Fruit fly (Drosophila melanogaster) whole organism: ENCODE data around the gene Syp.

Source experiments
- CG8478 ChIP-seq: fragments of >200 bp; optimal IDR thresholded peaks from 2 replicates; lab custom pipeline; 2018; ENCODE audit warnings: inconsistent platforms
- Dll ChIP-seq: fragments of >200 bp; optimal IDR thresholded peaks from 2 replicates; lab custom pipeline; 2017
- EcR ChIP-seq, 2 experiments: fragments of >200 bp; optimal IDR thresholded peaks; 2 replicates each; lab custom pipeline; 2017; ENCODE audit warnings: missing biosample characterization in 2 of 2, missing genetic modification characterization in 2 of 2, missing genetic modification reagents in 2 of 2
- pan ChIP-seq: fragments of >200 bp; optimal IDR thresholded peaks from 2 replicates; lab custom pipeline; 2017
- psq ChIP-seq: fragments of >200 bp; optimal IDR thresholded peaks from 2 replicates; lab custom pipeline; 2017
- usp ChIP-seq: fragments of >200 bp; optimal IDR thresholded peaks from 2 replicates; lab custom pipeline; 2017; ENCODE audit warnings: missing biosample characterization, missing genetic modification characterization, mixed read lengths

- no peak for TF ChIP-seq psq (lab: Kevin White, UChicago)
- no peak for TF ChIP-seq CG8478 (lab: Kevin White, UChicago)
- no peak for TF ChIP-seq pan (lab: Kevin White, UChicago)
- TF ChIP-seq Dll (lab: Kevin White, UChicago), result no peak
- TF ChIP-seq usp (GFP tag; lab: Kevin White, UChicago), result no peak
- peak in 1 of 2 experiments; percentile 36 for TF ChIP-seq EcR (GFP tag; optimal IDR thresholded peaks at IDR 0.05; lab: Kevin White, UChicago)
Measured at dm6 chr3R:20832689-20833524, 76.4 kb downstream of the Syp start, which contains the start of gene Synd.
